Worm (Caenorhabditis elegans): ENCODE measurements around the gene twk-33.

Gene twk-33

ce11 chrV:17718647-17719046 lies 4.5 kb upstream of the twk-33 start, which contains the start of gene str-77 (continued):
- TF ChIP-seq nhr-111 (GFP tag; optimal IDR thresholded peaks at IDR 0.05) = no peak

- TF ChIP-seq Y105C5A.15 (GFP tag; IDR thresholded peaks at IDR 0.05) = no peak
- TF ChIP-seq set-16 (GFP tag; IDR thresholded peaks at IDR 0.05) = peak; percentile 60
- TF ChIP-seq aha-1 (tag) = peak; percentile 58
- no peak for TF ChIP-seq dpl-1 (GFP tag; optimal IDR thresholded peaks at IDR 0.05)
- TF ChIP-seq egl-27 (tag; optimal IDR thresholded peaks at IDR 0.05) = no peak
Measured at ce11 chrV:17712349-17712748, 1.8 kb downstream of the twk-33 start.

- TF ChIP-seq ztf-7 (tag; optimal IDR thresholded peaks at IDR 0.05) = no peak
- TF ChIP-seq rbr-2 (tag; optimal IDR thresholded peaks at IDR 0.05) = no peak
- TF ChIP-seq daf-19 (GFP tag; conservative IDR thresholded peaks at IDR 0.05) = no peak
- no peak for TF ChIP-seq R02D3.7 (tag; optimal IDR thresholded peaks at IDR 0.05)
Measured at ce11 chrV:17707022-17707421, 7.2 kb downstream of the twk-33 start, which contains the start of gene srh-31. Gene srh-31, plus strand, starts transcription at chrV:17707322.

- TF ChIP-seq F49E8.2 (tag; optimal IDR thresholded peaks at IDR 0.05; ENCODE audit: borderline replicate concordance) (no peak), unc-62 (GFP tag; optimal IDR thresholded peaks at IDR 0.05 in 1 of 2) (peak in 1 of 2 experiments; percentile 94), unc-62 (tag; optimal IDR thresholded peaks at IDR 0.05) (no peak), ces-1 (GFP tag; optimal IDR thresholded peaks at IDR 0.05) (no peak), vab-7 (GFP tag; IDR thresholded peaks at IDR 0.05) (no peak), aha-1 (tag) (peak; percentile 92), ceh-20 (GFP tag; IDR thresholded peaks at IDR 0.05) (no peak)
Measured at ce11 chrV:17706217-17706806, 7.9 kb downstream of the twk-33 start.

- TF ChIP-seq lin-39 (tag; optimal IDR thresholded peaks at IDR 0.05) = no peak
- no peak for TF ChIP-seq Y48G9A.11 (GFP tag; IDR thresholded peaks at IDR 0.05)
- TF ChIP-seq spr-3 (GFP tag; optimal IDR thresholded peaks at IDR 0.05) = no peak
- no peak for TF ChIP-seq ceh-44 (GFP tag; IDR thresholded peaks at IDR 0.05)
- TF ChIP-seq ceh-20 (GFP tag; IDR thresholded peaks at IDR 0.05) = no peak
- no peak for TF ChIP-seq unc-130 (GFP tag; optimal IDR thresholded peaks at IDR 0.05)
Measured at ce11 chrV:17705814-17706213, 8.4 kb downstream of the twk-33 start, which contains the start of gene W06D12.6. Gene W06D12.6, plus strand, starts transcription at chrV:17706114.

ce11 chrV:17700728-17701262 lies 13.4 kb downstream of the twk-33 start, which contains the start of the genes Y26G10.5 and srh-32:
Gene Y26G10.5, minus strand, starts transcription at chrV:17700828.
Gene srh-32, plus strand, starts transcription at chrV:17701212.
- no peak for TF ChIP-seq Y48G9A.11 (GFP tag; IDR thresholded peaks at IDR 0.05)
- TF ChIP-seq arid-1 (GFP tag; conservative IDR thresholded peaks at IDR 0.05) = no peak
- TF ChIP-seq spr-1 (tag; optimal IDR thresholded peaks at IDR 0.05) = no peak
- peak; percentile 55 for TF ChIP-seq aha-1 (tag)

ce11 chrV:17699659-17700058 lies 14.5 kb downstream of the twk-33 start, which contains the start of gene Y26G10.6:
Gene Y26G10.6, plus strand, starts transcription at chrV:17699959.
- no peak for TF ChIP-seq gei-8 (GFP tag; optimal IDR thresholded peaks at IDR 0.05)
- TF ChIP-seq lin-15B (tag; optimal IDR thresholded peaks at IDR 0.05) = no peak

- TF ChIP-seq lin-29 (GFP tag; IDR thresholded peaks at IDR 0.05) (no peak), T20F7.1 (GFP tag; optimal IDR thresholded peaks at IDR 0.05) (no peak), mes-2 (tag; optimal IDR thresholded peaks at IDR 0.05; ENCODE audit: poor library complexity, severe bottlenecking) (no peak), dmd-9 (GFP tag; IDR thresholded peaks at IDR 0.05) (no peak), mep-1 (tag; optimal IDR thresholded peaks at IDR 0.05) (no peak), sdz-12 (GFP tag; optimal IDR thresholded peaks at IDR 0.05) (no peak), lin-39 (tag; optimal IDR thresholded peaks at IDR 0.05) (no peak), daf-19 (GFP tag; conservative IDR thresholded peaks at IDR 0.05) (no peak)
Measured at ce11 chrV:17699097-17699496, 15.1 kb downstream of the twk-33 start, which contains the start of gene Y26G10.4. Gene Y26G10.4, minus strand, starts transcription at chrV:17699197.
